Worm (Caenorhabditis elegans) whole organism, late embryonic: ENCODE results near the gene sqt-1.

Source experiments
- ceh-22 ChIP-seq: sonication (generic microtip); optimal IDR thresholded peaks from 2 replicates; lab custom pipeline; 2017; ENCODE audit warnings: missing biosample characterization, missing genetic modification characterization
- ceh-6 ChIP-seq: fragments of 200-800 bp; sonication (Bioruptor generic); optimal IDR thresholded peaks from 2 replicates; lab custom pipeline; 2018; ENCODE audit warnings: mild to moderate bottlenecking, missing genetic modification characterization, missing compliant biosample characterization
- rnt-1 ChIP-seq: sonication (generic microtip); optimal IDR thresholded peaks from 2 replicates; lab custom pipeline; 2016; ENCODE audit warnings: missing genetic modification characterization, missing compliant biosample characterization

DNA sequence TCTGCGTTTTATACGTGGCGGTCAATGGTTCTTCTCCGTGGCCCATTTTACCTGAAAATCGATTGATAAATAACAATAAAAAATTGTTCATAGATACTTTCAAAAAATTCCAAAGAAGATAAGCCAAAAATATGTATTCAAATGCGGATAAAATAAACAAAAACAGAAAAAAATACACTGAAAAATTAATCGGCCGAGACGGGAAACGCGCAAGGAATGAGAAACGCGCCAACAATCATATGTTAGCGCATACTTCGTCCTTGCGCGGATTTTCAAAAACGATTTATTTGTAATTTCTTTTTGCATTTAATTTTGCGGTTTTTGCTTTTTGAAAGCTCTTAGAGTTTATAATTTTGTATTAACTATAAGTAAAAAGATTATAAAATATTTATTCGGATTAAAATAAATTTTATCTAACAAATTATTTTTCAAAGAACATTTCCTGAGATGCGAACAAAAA, 8.0 kb upstream of the sqt-1 start, which contains the start of gene nduf-11:
- TF ChIP-seq rnt-1 (no peak), ceh-6 (GFP tag; lab: Kevin White, UChicago) (no peak), ceh-22 (tag; lab: Kevin White, UChicago) (no peak)
